Worm (Caenorhabditis elegans) whole organism, mixed stage, embryonic: Measurements from ENCODE around the gene set-25.

Experiments
- ces-1 ChIP-seq: fragments of 150-350 bp; optimal IDR thresholded peaks from 2 replicates; lab custom pipeline; 2014; ENCODE audit warnings: missing biosample characterization, missing genetic modification reagents, missing genetic modification characterization
- drap-1 ChIP-seq: fragments of 200-800 bp; sonication (Bioruptor generic); optimal IDR thresholded peaks from 3 replicates; lab custom pipeline; 2018; ENCODE audit warnings: mild to moderate bottlenecking, missing genetic modification characterization, missing compliant biosample characterization
- lin-32 ChIP-seq: fragments of 200-800 bp; sonication (Bioruptor generic); optimal IDR thresholded peaks from 2 replicates; lab custom pipeline; 2018; ENCODE audit warnings: mild to moderate bottlenecking, missing genetic modification characterization, missing compliant biosample characterization
- lsy-2 ChIP-seq: fragments of 150-350 bp; optimal IDR thresholded peaks from 2 replicates; lab custom pipeline; 2014; ENCODE audit warnings: missing biosample characterization, missing genetic modification characterization
- mep-1 ChIP-seq: fragments of 150-350 bp; optimal IDR thresholded peaks from 2 replicates; lab custom pipeline; 2017; ENCODE audit warnings: missing biosample characterization, missing genetic modification reagents, missing genetic modification characterization, inconsistent platforms

- TF ChIP-seq mep-1 (tag; lab: Kevin White, UChicago) = no peak
- TF ChIP-seq drap-1 (GFP tag; lab: Kevin White, UChicago) = no peak
- TF ChIP-seq lin-32 (GFP tag; lab: Kevin White, UChicago) = no peak
- TF ChIP-seq ces-1 (GFP tag; lab: Kevin White, UChicago) = no peak
- TF ChIP-seq lsy-2 (tag; lab: Kevin White, UChicago) = no peak
Observed at ce11 chrIII:13314636-13315035, 21.7 kb upstream of the set-25 start.
